Worm (Caenorhabditis elegans) whole organism, L4 larva: ENCODE measurements around the gene ard-1.

Experiments used
- F26F4.8 ChIP-seq: fragments of 200-800 bp; sonication (Bioruptor generic); conservative IDR thresholded peaks from 2 replicates; pipeline ENCODE4 v1.3.6; 2022; ENCODE audit warnings: missing genetic modification characterization, missing compliant biosample characterization
- F37D6.2 ChIP-seq: sonication (generic microtip); optimal IDR thresholded peaks from 2 replicates; lab custom pipeline; 2016; ENCODE audit warnings: mild to moderate bottlenecking, missing genetic modification characterization, missing compliant biosample characterization
- F44E2.7 ChIP-seq: fragments of 200-800 bp; sonication (Bioruptor generic); IDR thresholded peaks from 2 replicates; pipeline ENCODE4 v2.1.2; 2022; ENCODE audit warnings: missing genetic modification characterization, missing compliant biosample characterization
- F49E8.2 ChIP-seq: sonication (generic microtip); optimal IDR thresholded peaks from 2 replicates; lab custom pipeline; 2016; ENCODE audit warnings: missing compliant biosample characterization, mild to moderate bottlenecking, missing genetic modification characterization, borderline replicate concordance
- T20F7.1 ChIP-seq: fragments of 200-800 bp; sonication (Bioruptor generic); optimal IDR thresholded peaks from 2 replicates; lab custom pipeline; 2018; ENCODE audit warnings: mild to moderate bottlenecking, missing genetic modification characterization, missing compliant biosample characterization
- Y105C5A.15 ChIP-seq: fragments of 200-800 bp; sonication (Bioruptor generic); IDR thresholded peaks from 2 replicates; pipeline ENCODE4 v1.3.6; 2022; ENCODE audit warnings: missing genetic modification characterization, missing compliant biosample characterization
- Y48G9A.11 ChIP-seq: fragments of 200-800 bp; sonication (Bioruptor generic); IDR thresholded peaks from 2 replicates; pipeline ENCODE4 v1.3.6; 2022; ENCODE audit warnings: missing genetic modification reagents, missing genetic modification characterization, missing compliant biosample characterization
- Y75B8A.6 ChIP-seq: fragments of 200-800 bp; sonication (Bioruptor generic); IDR thresholded peaks from 2 replicates; pipeline ENCODE4 v1.3.6; 2022; ENCODE audit warnings: missing genetic modification reagents, missing genetic modification characterization, missing compliant biosample characterization
- aha-1 ChIP-seq: fragments of 150-350 bp; peaks from one replicate; lab custom pipeline; 2014; ENCODE audit warnings: missing biosample characterization, missing genetic modification characterization
- ama-1 ChIP-seq: fragments of 150-350 bp; optimal IDR thresholded peaks from 2 replicates; lab custom pipeline; 2014; ENCODE audit warnings: inconsistent platforms, mixed read lengths
- ceh-32 ChIP-seq: sonication (generic microtip); optimal IDR thresholded peaks from 2 replicates; lab custom pipeline; 2016; ENCODE audit warnings: mild to moderate bottlenecking, missing genetic modification characterization, missing compliant biosample characterization; ENCODE audit not compliant: poor library complexity
- ceh-62 ChIP-seq: sonication (generic microtip); optimal IDR thresholded peaks from 2 replicates; lab custom pipeline; 2017; ENCODE audit warnings: missing biosample characterization, missing genetic modification characterization
- daf-16 ChIP-seq, 3 experiments: sonication (generic microtip); optimal IDR thresholded peaks; 2 replicates each; lab custom pipeline; 2016 to 2017; ENCODE audit warnings: missing genetic modification characterization in 3 of 3, missing genetic modification reagents in 3 of 3, mild to moderate bottlenecking in 2 of 3, missing compliant biosample characterization in 2 of 3, missing biosample characterization in 1 of 3, moderate library complexity in 1 of 3
- daf-19 ChIP-seq: fragments of 200-800 bp; sonication (Bioruptor generic); conservative IDR thresholded peaks from 2 replicates; pipeline ENCODE4 v1.3.6; 2022; ENCODE audit warnings: missing genetic modification characterization, missing compliant biosample characterization
- dmd-9 ChIP-seq: fragments of 200-800 bp; sonication (Bioruptor generic); IDR thresholded peaks from 2 replicates; pipeline ENCODE4 v1.3.6; 2022; ENCODE audit warnings: missing genetic modification reagents, missing genetic modification characterization, missing compliant biosample characterization
- dpl-1 ChIP-seq: fragments of 150-350 bp; optimal IDR thresholded peaks from 2 replicates; lab custom pipeline; 2014; ENCODE audit warnings: missing biosample characterization, missing genetic modification reagents, missing genetic modification characterization
- dve-1 ChIP-seq: sonication (generic microtip); optimal IDR thresholded peaks from 2 replicates; lab custom pipeline; 2017; ENCODE audit warnings: antibody characterized with exemption, mild to moderate bottlenecking, missing genetic modification characterization, missing compliant biosample characterization; ENCODE audit not compliant: insufficient read depth
- gei-8 ChIP-seq: fragments of 200-800 bp; sonication (Bioruptor generic); optimal IDR thresholded peaks from 2 replicates; lab custom pipeline; 2018; ENCODE audit warnings: mild to moderate bottlenecking, missing genetic modification characterization, missing compliant biosample characterization
- lin-13 ChIP-seq: fragments of 150-350 bp; optimal IDR thresholded peaks from 2 replicates; lab custom pipeline; 2014; ENCODE audit warnings: missing biosample characterization, missing genetic modification reagents, missing genetic modification characterization
- lin-15B ChIP-seq: fragments of 150-350 bp; sonication (generic microtip); optimal IDR thresholded peaks from 3 replicates; lab custom pipeline; 2014; ENCODE audit warnings: missing biosample characterization, missing genetic modification characterization
- lin-38 ChIP-seq: fragments of 200-800 bp; sonication (Bioruptor generic); IDR thresholded peaks from 2 replicates; pipeline ENCODE4 v1.3.6; 2022; ENCODE audit warnings: missing genetic modification reagents, missing genetic modification characterization, missing compliant biosample characterization
- lsy-2 ChIP-seq, 2 experiments: fragments of 150-350 bp in 1 of 2; sonication (generic microtip) in 1 of 2; optimal IDR thresholded peaks; 2 replicates each; lab custom pipeline; 2014 to 2017; ENCODE audit warnings: missing biosample characterization in 2 of 2, missing genetic modification characterization in 2 of 2
- madf-5 ChIP-seq, 2 experiments: fragments of 200-800 bp; sonication (Bioruptor generic); IDR thresholded peaks; 2 replicates each; pipeline ENCODE4 v1.3.6; 2022; ENCODE audit warnings: missing compliant biosample characterization in 2 of 2, missing genetic modification characterization in 2 of 2
- madf-9 ChIP-seq: fragments of 200-800 bp; sonication (Bioruptor generic); conservative IDR thresholded peaks from 2 replicates; pipeline ENCODE4 v1.3.6; 2022; ENCODE audit warnings: missing genetic modification reagents, missing genetic modification characterization, missing compliant biosample characterization
- mes-2 ChIP-seq: sonication (generic microtip); optimal IDR thresholded peaks from 2 replicates; lab custom pipeline; 2016; ENCODE audit warnings: missing genotype, mild to moderate bottlenecking, missing genetic modification characterization, missing compliant biosample characterization; ENCODE audit not compliant: poor library complexity, severe bottlenecking
- mxl-2 ChIP-seq: fragments of 200-800 bp; sonication (Bioruptor generic); conservative IDR thresholded peaks from 2 replicates; pipeline ENCODE4 v1.3.6; 2022; ENCODE audit warnings: missing genetic modification reagents, missing genetic modification characterization, missing compliant biosample characterization
- nhr-102 ChIP-seq: sonication (generic microtip); optimal IDR thresholded peaks from 2 replicates; lab custom pipeline; 2016; ENCODE audit warnings: mild to moderate bottlenecking, missing genetic modification characterization, moderate library complexity, missing compliant biosample characterization
- nhr-111 ChIP-seq: fragments of 200-800 bp; sonication (Bioruptor generic); optimal IDR thresholded peaks from 2 replicates; lab custom pipeline; 2018; ENCODE audit warnings: mild to moderate bottlenecking, missing genetic modification characterization, missing compliant biosample characterization
- nhr-237 ChIP-seq: sonication (generic microtip); optimal IDR thresholded peaks from 2 replicates; lab custom pipeline; 2017; ENCODE audit warnings: missing biosample characterization, missing genetic modification characterization
- nhr-48 ChIP-seq: sonication (generic microtip); optimal IDR thresholded peaks from 2 replicates; lab custom pipeline; 2016; ENCODE audit warnings: mild to moderate bottlenecking, missing genetic modification characterization, missing compliant biosample characterization
- pha-4 ChIP-seq, 2 experiments: fragments of 150-350 bp in 1 of 2; fragments of 200-800 bp in 1 of 2; sonication (Bioruptor generic) in 1 of 2; IDR thresholded peaks in 1 of 2; optimal IDR thresholded peaks in 1 of 2; 2 replicates each; pipeline versions ENCODE4 v1.3.6 to Lab custom; 2014 to 2022; ENCODE audit warnings: missing genetic modification characterization in 2 of 2, missing genetic modification reagents in 2 of 2, missing biosample characterization in 1 of 2, missing compliant biosample characterization in 1 of 2
- php-3 ChIP-seq: fragments of 200-800 bp; sonication (Bioruptor generic); IDR thresholded peaks from 2 replicates; pipeline ENCODE4 v1.3.6; 2022; ENCODE audit warnings: missing genetic modification reagents, missing genetic modification characterization, missing compliant biosample characterization
- rbr-2 ChIP-seq: sonication (generic microtip); optimal IDR thresholded peaks from 2 replicates; lab custom pipeline; 2016; ENCODE audit warnings: missing genotype, missing genetic modification characterization, missing compliant biosample characterization
- set-16 ChIP-seq: fragments of 200-800 bp; sonication (Bioruptor generic); IDR thresholded peaks from 2 replicates; pipeline ENCODE4 v1.3.6; 2022; ENCODE audit warnings: missing genetic modification reagents, missing genetic modification characterization, missing compliant biosample characterization
- snpc-1.2 ChIP-seq: fragments of 200-800 bp; sonication (Bioruptor generic); IDR thresholded peaks from 2 replicates; pipeline ENCODE4 v1.3.6; 2022; ENCODE audit warnings: missing genetic modification reagents, missing genetic modification characterization, missing compliant biosample characterization
- spr-1 ChIP-seq: sonication (generic microtip); optimal IDR thresholded peaks from 2 replicates; lab custom pipeline; 2016; ENCODE audit warnings: mild to moderate bottlenecking, missing genetic modification characterization, missing compliant biosample characterization
- spr-3 ChIP-seq: fragments of 200-800 bp; sonication (Bioruptor generic); optimal IDR thresholded peaks from 2 replicates; lab custom pipeline; 2018; ENCODE audit warnings: mild to moderate bottlenecking, missing genetic modification characterization, missing compliant biosample characterization
- tag-97 ChIP-seq: fragments of 200-800 bp; sonication (Bioruptor generic); IDR thresholded peaks from 2 replicates; pipeline ENCODE4 v1.3.6; 2022; ENCODE audit warnings: missing genetic modification characterization, missing compliant biosample characterization
- unc-130 ChIP-seq: sonication (generic microtip); optimal IDR thresholded peaks from 2 replicates; lab custom pipeline; 2016; ENCODE audit warnings: missing genetic modification reagents, missing genetic modification characterization, missing compliant biosample characterization
- unc-39 ChIP-seq: sonication (generic microtip); optimal IDR thresholded peaks from 2 replicates; lab custom pipeline; 2017; ENCODE audit warnings: missing biosample characterization, missing genetic modification characterization
- unc-62 ChIP-seq, 3 experiments: fragments of 150-350 bp in 1 of 3; sonication (generic microtip); optimal IDR thresholded peaks in 2 of 3; peaks in 1 of 3; 1 replicate in 1 of 3; 2 replicates in 2 of 3; lab custom pipeline; 2014 to 2017; ENCODE audit warnings: missing biosample characterization in 3 of 3, missing genetic modification characterization in 3 of 3, missing genetic modification reagents in 3 of 3, missing genotype in 1 of 3
- vab-7 ChIP-seq: fragments of 200-800 bp; sonication (Bioruptor generic); IDR thresholded peaks from 2 replicates; pipeline ENCODE4 v1.3.6; 2022; ENCODE audit warnings: missing genetic modification reagents, missing genetic modification characterization, missing compliant biosample characterization
- zip-2 ChIP-seq: fragments of 150-350 bp; optimal IDR thresholded peaks from 2 replicates; lab custom pipeline; 2014; ENCODE audit warnings: missing biosample characterization, missing genetic modification characterization
- ztf-11 ChIP-seq: fragments of 150-350 bp; optimal IDR thresholded peaks from 2 replicates; lab custom pipeline; 2014; ENCODE audit warnings: missing biosample characterization, missing genetic modification characterization

The ard-1 gene

DNA sequence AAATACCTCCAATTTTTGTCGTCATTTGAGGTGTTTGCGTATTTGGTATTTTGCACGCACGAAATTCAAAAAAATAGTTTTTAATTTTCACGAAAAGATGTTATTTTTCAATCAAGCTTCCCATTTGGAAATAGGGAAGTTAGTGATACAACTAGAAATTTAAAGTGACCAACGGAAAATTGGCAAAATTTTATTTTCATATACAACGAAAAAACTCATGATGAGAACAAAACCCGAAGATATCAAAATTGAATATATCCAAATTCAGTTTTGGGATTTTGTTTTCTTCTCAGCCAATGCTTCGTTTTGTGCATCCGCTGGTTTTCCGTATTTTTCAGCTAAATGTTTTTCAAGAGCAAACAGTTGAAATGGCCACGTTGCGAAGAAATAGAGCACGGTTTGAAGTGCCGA, 14.9 kb downstream of the ard-1 start (continued):
- TF ChIP-seq madf-9 (GFP tag; lab: Robert Waterston, UW) (no peak), unc-62 (GFP tag; optimal IDR thresholded peaks at IDR 0.05 in 1 of 2; lab: Kevin White, UChicago) (peak in 1 of 2 experiments; percentile 51), unc-62 (tag; optimal IDR thresholded peaks at IDR 0.05; lab: Kevin White, UChicago) (no peak), nhr-111 (GFP tag; lab: Kevin White, UChicago) (no peak), unc-39 (no peak), set-16 (GFP tag; lab: Robert Waterston, UW) (no peak), lin-15B (no peak), zip-2 (tag; lab: Kevin White, UChicago) (no peak), spr-3 (GFP tag; lab: Kevin White, UChicago) (no peak), daf-19 (GFP tag; lab: Robert Waterston, UW) (no peak), ceh-32 (no peak), lin-13 (no peak), lin-38 (peak; percentile 62), snpc-1.2 (GFP tag; lab: Robert Waterston, UW) (0 out of 2 replicates have a peak, but pooled peaks have one; percentile 15), gei-8 (no peak), Y75B8A.6 (GFP tag; lab: Robert Waterston, UW) (no peak), ceh-62 (tag; lab: Kevin White, UChicago) (no peak), mxl-2 (GFP tag; lab: Robert Waterston, UW) (no peak), vab-7 (GFP tag; lab: Robert Waterston, UW) (no peak), tag-97 (GFP tag; lab: Robert Waterston, UW) (no peak), pha-4 (GFP tag; IDR thresholded peaks at IDR 0.05; lab: Robert Waterston, UW) (peak; percentile 64; the same call in 1 of the 2 replicates), pha-4 (tag; optimal IDR thresholded peaks at IDR 0.05; lab: Kevin White, UChicago) (no peak)

DNA sequence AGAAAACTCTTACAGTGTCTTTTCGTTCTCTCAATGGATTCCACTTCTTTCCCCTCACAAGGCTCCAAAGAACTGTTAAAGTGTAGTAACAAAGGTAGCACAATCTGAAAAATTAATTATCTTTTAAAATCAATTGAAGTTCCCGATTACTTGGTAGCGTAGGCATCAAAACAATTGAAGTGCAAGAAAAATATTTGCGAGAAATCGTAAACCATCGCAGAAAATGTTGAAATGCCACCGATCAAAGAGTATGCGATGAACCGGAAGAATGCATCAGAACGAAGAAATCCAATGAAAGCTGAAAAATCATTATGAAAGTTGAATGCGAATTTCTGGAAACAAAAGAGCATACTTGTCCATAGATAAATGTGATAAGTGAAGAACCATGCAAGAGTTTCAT, 15.4 kb downstream of the ard-1 start:
- no peak for TF ChIP-seq ceh-32
- TF ChIP-seq F37D6.2 (tag; lab: Kevin White, UChicago) = no peak
- peak; percentile 98 for TF ChIP-seq aha-1 (tag; lab: Kevin White, UChicago)
- TF ChIP-seq, all 104 proteins: peak for 1

DNA sequence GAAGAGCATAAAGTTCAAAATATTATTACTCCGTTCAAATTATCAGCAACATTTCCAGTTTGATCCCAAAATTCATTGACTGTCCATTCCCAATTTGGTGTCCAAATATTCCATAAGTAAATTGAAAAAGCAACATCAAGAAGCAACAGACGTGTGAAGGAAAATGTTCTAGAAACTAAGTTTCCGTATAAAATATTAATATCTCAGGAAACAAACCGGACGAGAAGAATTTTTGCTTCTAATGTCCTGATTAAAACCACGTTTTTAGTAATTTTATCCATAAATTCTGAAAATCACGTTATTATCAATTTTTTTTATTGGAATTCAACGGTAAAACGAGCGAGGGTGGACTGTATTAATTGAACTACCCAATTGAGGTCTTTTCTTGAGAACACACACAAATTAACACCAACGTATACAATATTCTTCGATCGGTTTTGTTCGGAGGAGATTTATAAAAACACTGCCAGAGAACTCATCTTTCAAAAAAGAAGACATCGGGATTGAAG, 15.9 kb downstream of the ard-1 start, which contains the start of gene pigq-1:
Gene pigq-1, minus strand, starts transcription at position 286 of the 509 bp plus-strand sequence.
- no peak for TF ChIP-seq unc-130 (GFP tag; lab: Kevin White, UChicago)
- peak; percentile 65; the same call in 1 of the 2 replicates for TF ChIP-seq snpc-1.2 (GFP tag; lab: Robert Waterston, UW)
- TF ChIP-seq mes-2 (tag; lab: Kevin White, UChicago) = peak; percentile 16
- peak; percentile 36; the same call in 1 of the 2 replicates for TF ChIP-seq Y48G9A.11 (GFP tag; lab: Robert Waterston, UW)
- peak; percentile 49 for TF ChIP-seq spr-3 (GFP tag; lab: Kevin White, UChicago)
- no peak for TF ChIP-seq F44E2.7 (GFP tag; lab: Robert Waterston, UW)
- peak; percentile 20 for TF ChIP-seq dve-1 (tag; lab: Kevin White, UChicago)
- TF ChIP-seq nhr-48 (tag; lab: Kevin White, UChicago) = peak; percentile 40
- TF ChIP-seq unc-39 = no peak
- TF ChIP-seq madf-5 (GFP tag; IDR thresholded peaks at IDR 0.05; lab: Robert Waterston, UW) = 0 out of 4 replicates have a peak, but pooled peaks of 1 of the 2 experiments have one; percentile 24
- no peak for TF ChIP-seq rbr-2 (tag; lab: Kevin White, UChicago)
- TF ChIP-seq pha-4 (GFP tag; IDR thresholded peaks at IDR 0.05; lab: Robert Waterston, UW) = peak; percentile 59; the same call in 1 of the 2 replicates
- TF ChIP-seq pha-4 (tag; optimal IDR thresholded peaks at IDR 0.05; lab: Kevin White, UChicago) = no peak
- TF ChIP-seq Y105C5A.15 = 0 out of 2 replicates have a peak, but pooled peaks have one; percentile 54
- TF ChIP-seq nhr-102 (tag; lab: Kevin White, UChicago) = peak; percentile 77
- TF ChIP-seq F26F4.8 = 0 out of 2 replicates have a peak, but pooled peaks have one; percentile 18
- no peak for TF ChIP-seq php-3 (GFP tag; lab: Robert Waterston, UW)
- TF ChIP-seq spr-1 (tag; lab: Kevin White, UChicago) = peak; percentile 43
- peak in 1 of 2 experiments; percentile 71 for TF ChIP-seq lsy-2 (tag; optimal IDR thresholded peaks at IDR 0.05; lab: Kevin White, UChicago)
- TF ChIP-seq F49E8.2 = peak; percentile 40
- TF ChIP-seq ztf-11 = no peak
- TF ChIP-seq nhr-237 (tag; lab: Kevin White, UChicago) = peak; percentile 16
- TF ChIP-seq daf-16 (GFP tag; optimal IDR thresholded peaks at IDR 0.05; lab: Kevin White, UChicago) = peak in 1 of 2 experiments; percentile 40
- peak; percentile 49 for TF ChIP-seq daf-16 (tag; optimal IDR thresholded peaks at IDR 0.05; lab: Kevin White, UChicago)
- peak; percentile 89 for TF ChIP-seq ama-1
- peak; percentile 53 for TF ChIP-seq T20F7.1
- TF ChIP-seq dpl-1 (GFP tag; lab: Kevin White, UChicago) = peak; percentile 21
- peak; percentile 6 for TF ChIP-seq zip-2 (tag; lab: Kevin White, UChicago)
- no peak for TF ChIP-seq dmd-9 (GFP tag; lab: Robert Waterston, UW)
